In the genomic region with DNA sequence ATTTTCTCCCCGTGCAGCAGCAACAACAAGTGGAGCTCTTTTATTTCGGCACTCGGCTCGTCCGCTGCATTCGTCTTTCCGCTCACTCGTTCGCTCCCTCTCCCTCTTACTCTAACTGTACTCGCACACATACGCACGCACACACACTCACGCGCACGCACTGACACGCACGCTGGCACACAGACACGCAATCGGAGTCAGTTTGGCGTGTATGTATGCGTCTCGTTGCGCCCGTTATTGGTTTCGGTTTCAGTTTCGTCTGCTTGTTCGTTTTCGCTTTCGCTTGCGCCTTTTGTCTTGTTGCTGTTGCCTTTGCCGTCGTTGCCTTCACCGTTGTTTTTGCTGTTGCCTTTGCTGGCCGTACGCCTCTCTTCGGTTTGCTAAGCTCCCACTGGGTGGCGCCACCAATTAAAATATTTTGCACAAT, we compare ENCODE assay signal across 2 fruit fly cellular contexts.
TF ChIP-seq lines count a peak whose summit lies in the region.

No protein-coding gene starts in this region.

TF ChIP-seq in whole organism, embryonic, 481 proteins besides CTCF, POLR2A, EP300 and RAD21 (continued from another document and continues in another):
- TF ChIP-seq CG6654 (GFP tag; optimal IDR thresholded peaks at IDR 0.05; lab: Kevin White, UChicago) (no peak), Poxn (GFP tag; IDR thresholded peaks at IDR 0.05; lab: Robert Waterston, UW) (no peak), h (optimal IDR thresholded peaks at IDR 0.05; lab: Kevin White, UChicago) (no peak), scrt (GFP tag; optimal IDR thresholded peaks at IDR 0.05; lab: Kevin White, UChicago) (peak; percentile 48), cato (GFP tag; optimal IDR thresholded peaks at IDR 0.05; lab: Kevin White, UChicago; ENCODE audit: borderline replicate concordance) (no peak), Rfx (GFP tag; IDR thresholded peaks at IDR 0.05; lab: Robert Waterston, UW) (no peak), Med (GFP tag; lab: Kevin White, UChicago) (peak; percentile 78), CG1603 (tag; optimal IDR thresholded peaks at IDR 0.05; lab: Kevin White, UChicago) (no peak), lola (GFP tag; optimal IDR thresholded peaks at IDR 0.05; lab: Kevin White, UChicago) (no peak), Nf-YC (tag; optimal IDR thresholded peaks at IDR 0.05; lab: Kevin White, UChicago) (peak; percentile 56), CkIIα-i1 (GFP tag; IDR thresholded peaks at IDR 0.05; lab: Robert Waterston, UW) (no peak), disco-r (GFP tag; optimal IDR thresholded peaks at IDR 0.05; lab: Kevin White, UChicago) (no peak), gsb (GFP tag; IDR thresholded peaks at IDR 0.05; lab: Robert Waterston, UW) (no peak), mirr (GFP tag; optimal IDR thresholded peaks at IDR 0.05; lab: Kevin White, UChicago) (no peak), CG15073 (GFP tag; optimal IDR thresholded peaks at IDR 0.05; lab: Kevin White, UChicago) (no peak), Nf-YB (GFP tag; optimal IDR thresholded peaks at IDR 0.05; lab: Kevin White, UChicago) (peak; percentile 40), fru (optimal IDR thresholded peaks at IDR 0.05; lab: Kevin White, UChicago) (no peak), CG5953 (GFP tag; IDR thresholded peaks at IDR 0.05; lab: Robert Waterston, UW) (no peak), ara (GFP tag; IDR thresholded peaks at IDR 0.05; lab: Robert Waterston, UW) (0 out of 2 replicates have a peak, but pooled peaks have one; percentile 45), CG18011 (GFP tag; optimal IDR thresholded peaks at IDR 0.05; lab: Kevin White, UChicago) (no peak), CG8089 (GFP tag; optimal IDR thresholded peaks at IDR 0.05; lab: Kevin White, UChicago) (no peak), E2f1 (GFP tag; IDR thresholded peaks at IDR 0.05; lab: Robert Waterston, UW) (no peak), CG1602 (GFP tag; optimal IDR thresholded peaks at IDR 0.05; lab: Kevin White, UChicago) (no peak), gce (GFP tag; IDR thresholded peaks at IDR 0.05; lab: Robert Waterston, UW) (no peak), Xbp1 (GFP tag; optimal IDR thresholded peaks at IDR 0.05; lab: Kevin White, UChicago) (no peak), run (tag; optimal IDR thresholded peaks at IDR 0.05; lab: Kevin White, UChicago) (no peak), Bdp1 (GFP tag; optimal IDR thresholded peaks at IDR 0.05; lab: Kevin White, UChicago) (no peak), so (GFP tag; IDR thresholded peaks at IDR 0.05; lab: Robert Waterston, UW) (0 out of 3 replicates have a peak, but pooled peaks have one; percentile 53), CG8478 (optimal IDR thresholded peaks at IDR 0.05; lab: Kevin White, UChicago) (peak; percentile 96), mam (GFP tag; optimal IDR thresholded peaks at IDR 0.05; lab: Kevin White, UChicago) (no peak), CG9727 (GFP tag; optimal IDR thresholded peaks at IDR 0.05; lab: Kevin White, UChicago) (no peak), BEAF-32 (GFP tag; optimal IDR thresholded peaks at IDR 0.05; lab: Kevin White, UChicago) (no peak), Deaf1 (tag; optimal IDR thresholded peaks at IDR 0.05; lab: Kevin White, UChicago) (peak; percentile 97), Neu2 (GFP tag; optimal IDR thresholded peaks at IDR 0.05; lab: Kevin White, UChicago; ENCODE audit: borderline replicate concordance) (no peak), stc (GFP tag; IDR thresholded peaks at IDR 0.05; lab: Robert Waterston, UW) (no peak), sens (GFP tag; lab: Kevin White, UChicago) (peak; percentile 48), Spps (tag; optimal IDR thresholded peaks at IDR 0.05; lab: Kevin White, UChicago) (peak; percentile 33), pb (GFP tag; optimal IDR thresholded peaks at IDR 0.05; lab: Kevin White, UChicago) (no peak), ewg (GFP tag; optimal IDR thresholded peaks at IDR 0.05; lab: Kevin White, UChicago) (peak; percentile 1), CG3726 (GFP tag; IDR thresholded peaks at IDR 0.05; lab: Robert Waterston, UW) (no peak), pnt (GFP tag; optimal IDR thresholded peaks at IDR 0.05; lab: Kevin White, UChicago) (no peak), CG14965 (GFP tag; optimal IDR thresholded peaks at IDR 0.05; lab: Kevin White, UChicago; ENCODE audit: borderline replicate concordance) (no peak), Meics (GFP tag; optimal IDR thresholded peaks at IDR 0.05; lab: Kevin White, UChicago) (no peak), CG7556 (GFP tag; optimal IDR thresholded peaks at IDR 0.05; lab: Kevin White, UChicago) (no peak), sd (tag; optimal IDR thresholded peaks at IDR 0.05; lab: Kevin White, UChicago) (no peak), sima (GFP tag; optimal IDR thresholded peaks at IDR 0.05; lab: Kevin White, UChicago) (no peak), Hmx (GFP tag; optimal IDR thresholded peaks at IDR 0.05; lab: Kevin White, UChicago) (no peak), CG9797 (GFP tag; optimal IDR thresholded peaks at IDR 0.05; lab: Kevin White, UChicago) (no peak), abd-A (tag; optimal IDR thresholded peaks at IDR 0.05; lab: Kevin White, UChicago) (peak; percentile 60), CG16863 (GFP tag; optimal IDR thresholded peaks at IDR 0.05; lab: Kevin White, UChicago) (no peak), zen (tag; optimal IDR thresholded peaks at IDR 0.05; lab: Kevin White, UChicago) (no peak), CG14014 (GFP tag; IDR thresholded peaks at IDR 0.05; lab: Robert Waterston, UW) (no peak), dati (GFP tag; IDR thresholded peaks at IDR 0.05; lab: Robert Waterston, UW) (no peak), danr (GFP tag; IDR thresholded peaks at IDR 0.05; lab: Robert Waterston, UW) (no peak), CG13123 (GFP tag; optimal IDR thresholded peaks at IDR 0.05; lab: Kevin White, UChicago) (no peak), tio (GFP tag; optimal IDR thresholded peaks at IDR 0.05; lab: Kevin White, UChicago) (no peak), CG12071 (GFP tag; optimal IDR thresholded peaks at IDR 0.05; lab: Kevin White, UChicago) (no peak), CG4854 (GFP tag; optimal IDR thresholded peaks at IDR 0.05; lab: Kevin White, UChicago) (no peak), CG30403 (GFP tag; optimal IDR thresholded peaks at IDR 0.05; lab: Kevin White, UChicago) (no peak), CG12391 (tag; optimal IDR thresholded peaks at IDR 0.05; lab: Kevin White, UChicago) (no peak), TFAM (GFP tag; optimal IDR thresholded peaks at IDR 0.05; lab: Kevin White, UChicago) (no peak), Lim3 (GFP tag; IDR thresholded peaks at IDR 0.05; lab: Robert Waterston, UW) (no peak), CG6175 (GFP tag; IDR thresholded peaks at IDR 0.05; lab: Robert Waterston, UW) (0 out of 3 replicates have a peak, but pooled peaks have one; percentile 46), Six4 (GFP tag; optimal IDR thresholded peaks at IDR 0.05; lab: Kevin White, UChicago) (no peak), chinmo (GFP tag; IDR thresholded peaks at IDR 0.05; lab: Robert Waterston, UW; ENCODE audit: partially characterized antibody) (peak; percentile 59; the same call in 2 of the 4 replicates), grau (tag; optimal IDR thresholded peaks at IDR 0.05; lab: Kevin White, UChicago) (no peak)

TF ChIP-seq in whole organism, prepupa, 60 proteins besides CTCF, POLR2A, EP300 and RAD21 (continued from another document):
- TF ChIP-seq CG6276 (GFP tag; optimal IDR thresholded peaks at IDR 0.05; lab: Kevin White, UChicago) (no peak), CG6163 (GFP tag; IDR thresholded peaks at IDR 0.05; lab: Robert Waterston, UW) (0 out of 3 replicates have a peak, but pooled peaks have one; percentile 43), achi (GFP tag; optimal IDR thresholded peaks at IDR 0.05; lab: Kevin White, UChicago) (no peak), Ets21C (GFP tag; optimal IDR thresholded peaks at IDR 0.05; lab: Kevin White, UChicago) (no peak), Eip93F (GFP tag; optimal IDR thresholded peaks at IDR 0.05; lab: Kevin White, UChicago) (no peak), Hr4 (GFP tag; optimal IDR thresholded peaks at IDR 0.05; lab: Kevin White, UChicago) (no peak), Ets96B (tag; optimal IDR thresholded peaks at IDR 0.05; lab: Kevin White, UChicago) (no peak)
TF ChIP-seq in whole organism, prepupa: peak in this region for 11.
